Worm (Caenorhabditis elegans) whole organism, early embryonic: ENCODE results near the gene K08H2.5.

ENCODE experiments used
- B0310.2 ChIP-seq: sonication (generic microtip); optimal IDR thresholded peaks from 2 replicates; lab custom pipeline; 2016; ENCODE audit warnings: mild to moderate bottlenecking, missing genetic modification characterization, missing compliant biosample characterization
- F13C5.2 ChIP-seq: sonication (generic microtip); optimal IDR thresholded peaks from 2 replicates; lab custom pipeline; 2017; ENCODE audit warnings: mild to moderate bottlenecking, missing genetic modification characterization, inconsistent platforms, missing compliant biosample characterization
- aly-1 ChIP-seq: sonication (generic microtip); optimal IDR thresholded peaks from 2 replicates; lab custom pipeline; 2016; ENCODE audit warnings: missing genetic modification characterization, missing compliant biosample characterization
- ama-1 ChIP-seq: fragments of 150-350 bp; optimal IDR thresholded peaks from 2 replicates; lab custom pipeline; 2014
- ceh-13 ChIP-seq: fragments of 200-800 bp; sonication (Bioruptor generic); optimal IDR thresholded peaks from 2 replicates; lab custom pipeline; 2018; ENCODE audit warnings: mild to moderate bottlenecking, missing genetic modification characterization, missing compliant biosample characterization
- ceh-36 ChIP-seq: sonication (generic microtip); optimal IDR thresholded peaks from 2 replicates; lab custom pipeline; 2016; ENCODE audit warnings: missing genetic modification characterization, inconsistent platforms, missing compliant biosample characterization
- ets-7 ChIP-seq: sonication (generic microtip); optimal IDR thresholded peaks from 2 replicates; lab custom pipeline; 2016; ENCODE audit warnings: missing genotype, missing genetic modification characterization, missing compliant biosample characterization
- flt-1 ChIP-seq: fragments of 200-800 bp; sonication (Bioruptor generic); IDR thresholded peaks from 2 replicates; pipeline ENCODE4 v1.3.6; 2022; ENCODE audit warnings: missing genetic modification characterization, missing compliant biosample characterization
- hmbx-1 ChIP-seq: sonication (generic microtip); optimal IDR thresholded peaks from 2 replicates; lab custom pipeline; 2016; ENCODE audit warnings: mild to moderate bottlenecking, missing genetic modification characterization, missing compliant biosample characterization
- hmg-4 ChIP-seq: fragments of 200-800 bp; sonication (Bioruptor generic); optimal IDR thresholded peaks from 2 replicates; lab custom pipeline; 2018; ENCODE audit warnings: mild to moderate bottlenecking, missing genetic modification characterization, missing compliant biosample characterization
- hnd-1 ChIP-seq: sonication (generic microtip); optimal IDR thresholded peaks from 2 replicates; lab custom pipeline; 2016; ENCODE audit warnings: missing genetic modification characterization, missing compliant biosample characterization
- pes-1 ChIP-seq: fragments of 200-800 bp; sonication (Bioruptor generic); IDR thresholded peaks from 2 replicates; pipeline ENCODE4 v1.3.6; 2022; ENCODE audit warnings: missing genetic modification reagents, missing genetic modification characterization, missing compliant biosample characterization
- scrt-1 ChIP-seq: fragments of 200-800 bp; sonication (Bioruptor generic); IDR thresholded peaks from 2 replicates; pipeline ENCODE4 v1.3.6; 2022; ENCODE audit warnings: missing genetic modification characterization, missing compliant biosample characterization
- sea-1 ChIP-seq: fragments of 200-800 bp; sonication (Bioruptor generic); conservative IDR thresholded peaks from 2 replicates; pipeline ENCODE4 v1.3.6; 2022; ENCODE audit warnings: missing genetic modification characterization, missing compliant biosample characterization
- tbx-11 ChIP-seq: fragments of 200-800 bp; sonication (Bioruptor generic); IDR thresholded peaks from 2 replicates; pipeline ENCODE4 v1.3.6; 2022; ENCODE audit warnings: missing genetic modification characterization, missing compliant biosample characterization
- tbx-37 ChIP-seq: fragments of 200-800 bp; sonication (Bioruptor generic); conservative IDR thresholded peaks from 2 replicates; pipeline ENCODE4 v1.3.6; 2022; ENCODE audit warnings: missing genetic modification reagents, missing genetic modification characterization, missing compliant biosample characterization
- tra-4 ChIP-seq: sonication (generic microtip); optimal IDR thresholded peaks from 2 replicates; lab custom pipeline; 2017; ENCODE audit warnings: missing genetic modification characterization, missing compliant biosample characterization

The K08H2.5 gene

ce11 chrX:13221357-13221756, 20.8 kb downstream of the K08H2.5 start, which contains the start of gene asp-4:
Gene asp-4, minus strand, starts transcription at chrX:13221462.
- TF ChIP-seq ama-1 (lab: Kevin White, UChicago) (no peak), tbx-37 (GFP tag; lab: Robert Waterston, UW) (no peak), tbx-11 (no peak), sea-1 (no peak), aly-1 (tag; lab: Kevin White, UChicago) (no peak), hmbx-1 (no peak), ceh-13 (no peak), hnd-1 (tag; lab: Kevin White, UChicago) (no peak)

ce11 chrX:13220609-13221008, 21.5 kb downstream of the K08H2.5 start:
- TF ChIP-seq pes-1 (no peak), tra-4 (tag; lab: Kevin White, UChicago) (no peak), ets-7 (tag; lab: Kevin White, UChicago) (no peak), tbx-37 (GFP tag; lab: Robert Waterston, UW) (no peak), ama-1 (lab: Kevin White, UChicago) (no peak), ceh-13 (no peak), flt-1 (GFP tag; lab: Robert Waterston, UW) (no peak), hnd-1 (tag; lab: Kevin White, UChicago) (no peak), B0310.2 (tag; lab: Kevin White, UChicago) (no peak)

ce11 chrX:13217940-13218339, 24.2 kb downstream of the K08H2.5 start:
- TF ChIP-seq flt-1 (GFP tag; lab: Robert Waterston, UW) = no peak
- TF ChIP-seq hmbx-1 = no peak

- no peak for TF ChIP-seq ceh-36 (tag; lab: Kevin White, UChicago)
- TF ChIP-seq ets-7 (tag; lab: Kevin White, UChicago) = no peak
- TF ChIP-seq tbx-11 = no peak
- no peak for TF ChIP-seq F13C5.2 (tag; lab: Kevin White, UChicago)
- TF ChIP-seq scrt-1 (GFP tag; lab: Robert Waterston, UW) = no peak
- no peak for TF ChIP-seq B0310.2 (tag; lab: Kevin White, UChicago)
- TF ChIP-seq pes-1 = no peak
- TF ChIP-seq flt-1 (GFP tag; lab: Robert Waterston, UW) = no peak
- TF ChIP-seq sea-1 = no peak
- no peak for TF ChIP-seq ceh-13
- TF ChIP-seq aly-1 (tag; lab: Kevin White, UChicago) = no peak
- no peak for TF ChIP-seq hnd-1 (tag; lab: Kevin White, UChicago)
- no peak for TF ChIP-seq tbx-37 (GFP tag; lab: Robert Waterston, UW)
- TF ChIP-seq ama-1 (lab: Kevin White, UChicago) = no peak
- no peak for TF ChIP-seq hmg-4 (GFP tag; lab: Kevin White, UChicago)
- no peak for TF ChIP-seq hmbx-1
- no peak for TF ChIP-seq tra-4 (tag; lab: Kevin White, UChicago)
These were observed 25.3 kb downstream of the K08H2.5 start, which contains the start of gene R12H7.4 for ce11 chrX:13216802-13217201. Gene R12H7.4, plus strand, starts transcription at chrX:13217102.

- no peak for TF ChIP-seq flt-1 (GFP tag; lab: Robert Waterston, UW)
- TF ChIP-seq tbx-37 (GFP tag; lab: Robert Waterston, UW) = no peak
- TF ChIP-seq B0310.2 (tag; lab: Kevin White, UChicago) = no peak
These were observed 29.6 kb downstream of the K08H2.5 start for ce11 chrX:13212528-13212927.

ce11 chrX:13210478-13210877, 31.7 kb downstream of the K08H2.5 start:
- TF ChIP-seq tra-4 (tag; lab: Kevin White, UChicago) (no peak), pes-1 (no peak), F13C5.2 (tag; lab: Kevin White, UChicago) (no peak), ceh-36 (tag; lab: Kevin White, UChicago) (no peak), ets-7 (tag; lab: Kevin White, UChicago) (no peak), aly-1 (tag; lab: Kevin White, UChicago) (no peak), sea-1 (no peak), hmg-4 (GFP tag; lab: Kevin White, UChicago) (no peak), ama-1 (lab: Kevin White, UChicago) (no peak), ceh-13 (no peak)

ce11 chrX:13209026-13209425, 33.1 kb downstream of the K08H2.5 start:
- TF ChIP-seq ama-1 (lab: Kevin White, UChicago) (no peak), ets-7 (tag; lab: Kevin White, UChicago) (no peak), sea-1 (no peak), scrt-1 (GFP tag; lab: Robert Waterston, UW) (no peak)

- no peak for TF ChIP-seq flt-1 (GFP tag; lab: Robert Waterston, UW)
- TF ChIP-seq hmbx-1 = no peak
- TF ChIP-seq hnd-1 (tag; lab: Kevin White, UChicago) = no peak
- no peak for TF ChIP-seq hmg-4 (GFP tag; lab: Kevin White, UChicago)
- no peak for TF ChIP-seq ets-7 (tag; lab: Kevin White, UChicago)
- TF ChIP-seq ama-1 (lab: Kevin White, UChicago) = no peak
- TF ChIP-seq ceh-36 (tag; lab: Kevin White, UChicago) = no peak
- no peak for TF ChIP-seq scrt-1 (GFP tag; lab: Robert Waterston, UW)
These were observed 35.2 kb downstream of the K08H2.5 start for ce11 chrX:13206911-13207310.

ce11 chrX:13206011-13206410, 36.1 kb downstream of the K08H2.5 start:
- TF ChIP-seq ceh-13 (no peak), B0310.2 (tag; lab: Kevin White, UChicago) (no peak), hmg-4 (GFP tag; lab: Kevin White, UChicago) (no peak), F13C5.2 (tag; lab: Kevin White, UChicago) (no peak), scrt-1 (GFP tag; lab: Robert Waterston, UW) (no peak), hmbx-1 (no peak), flt-1 (GFP tag; lab: Robert Waterston, UW) (no peak), aly-1 (tag; lab: Kevin White, UChicago) (no peak), hnd-1 (tag; lab: Kevin White, UChicago) (no peak), tra-4 (tag; lab: Kevin White, UChicago) (no peak), tbx-37 (GFP tag; lab: Robert Waterston, UW) (no peak), tbx-11 (no peak), ets-7 (tag; lab: Kevin White, UChicago) (no peak), ama-1 (lab: Kevin White, UChicago) (no peak), sea-1 (no peak), pes-1 (no peak), ceh-36 (tag; lab: Kevin White, UChicago) (no peak)
